Worm (Caenorhabditis elegans) whole organism, L4/young adult: ENCODE measurements around the gene col-129.

Source experiments
- W03F9.2 ChIP-seq: fragments of 150-350 bp; optimal IDR thresholded peaks from 2 replicates; lab custom pipeline; 2014; ENCODE audit warnings: missing biosample characterization, missing genetic modification characterization
- dao-5 ChIP-seq: sonication (generic microtip); optimal IDR thresholded peaks from 2 replicates; lab custom pipeline; 2016; ENCODE audit warnings: missing genotype, missing genetic modification characterization, moderate library complexity, missing compliant biosample characterization
- him-1 ChIP-seq: sonication (generic microtip); optimal IDR thresholded peaks from 2 replicates; lab custom pipeline; 2016; ENCODE audit warnings: missing genotype, missing genetic modification reagents, missing genetic modification characterization, missing compliant biosample characterization

ce11 chrIV:12129204-12129603 is 19.0 kb upstream of the col-129 start, which contains the start of gene lin-24:
- TF ChIP-seq dao-5 (tag; lab: Kevin White, UChicago) (no peak), him-1 (tag; lab: Kevin White, UChicago) (no peak), W03F9.2 (tag; lab: Kevin White, UChicago) (no peak)
